Fruit fly (Drosophila melanogaster): ENCODE data around the gene CG13123.

DNA sequence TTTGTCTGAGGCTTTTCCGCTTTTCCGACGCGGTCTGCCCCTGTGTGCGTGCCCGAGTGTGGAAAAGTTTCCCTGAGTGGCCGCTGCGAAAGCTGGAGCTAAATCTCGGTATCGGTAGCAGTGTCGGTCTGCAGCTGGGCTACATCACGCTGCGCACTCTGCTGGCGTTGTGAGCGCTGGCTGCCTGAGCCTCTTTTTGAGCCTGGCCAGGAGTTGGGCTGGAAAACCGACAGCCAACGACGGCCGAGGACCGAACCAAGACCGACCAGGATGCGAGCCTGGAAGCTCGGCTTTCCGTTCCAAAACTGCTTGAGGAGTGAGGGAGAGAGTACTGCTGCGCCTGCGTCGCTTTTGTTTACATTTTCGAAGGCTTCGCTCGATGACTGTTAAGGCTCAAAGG lies 49.1 kb downstream of the CG13123 start:
- TF ChIP-seq ttk (optimal IDR thresholded peaks at IDR 0.05) = no peak
- no peak for TF ChIP-seq Sin3A (optimal IDR thresholded peaks at IDR 0.05)
- TF ChIP-seq psq (optimal IDR thresholded peaks at IDR 0.05) = no peak

All from Kc167 (cell line).